Fruit fly (Drosophila melanogaster) whole organism, embryonic: ENCODE measurements around the gene Polr2G.

Experiments
- Asciz ChIP-seq: fragments of 200-800 bp; sonication (Bioruptor generic); optimal IDR thresholded peaks from 2 replicates; lab custom pipeline; 2017; ENCODE audit warnings: missing biosample characterization, mild to moderate bottlenecking, missing genetic modification characterization, missing genetic modification reagents
- C15 ChIP-seq: fragments of 200-800 bp; sonication (Bioruptor generic); IDR thresholded peaks from 3 replicates; pipeline ENCODE4 v1.3.6; 2022; ENCODE audit warnings: missing biosample characterization, missing genetic modification characterization
- CG10366 ChIP-seq: fragments of 200-800 bp; sonication (Bioruptor generic); IDR thresholded peaks from 2 replicates; pipeline ENCODE4 v1.3.6; 2022; ENCODE audit warnings: missing biosample characterization, missing genetic modification characterization
- CG12155 ChIP-seq: fragments of 200-800 bp; sonication (Bioruptor generic); optimal IDR thresholded peaks from 3 replicates; lab custom pipeline; 2016; ENCODE audit warnings: missing biosample characterization, missing genetic modification characterization
- CG12219 ChIP-seq: fragments of 200-800 bp; sonication (Bioruptor generic); optimal IDR thresholded peaks from 3 replicates; lab custom pipeline; 2018; ENCODE audit warnings: missing biosample characterization, mild to moderate bottlenecking, missing genetic modification characterization
- CG14050 ChIP-seq: fragments of 200-800 bp; sonication (Bioruptor generic); IDR thresholded peaks from 3 replicates; pipeline ENCODE4 v1.3.6; 2022; ENCODE audit warnings: missing biosample characterization, missing genetic modification characterization
- CG16815 ChIP-seq: fragments of 200-800 bp; sonication (Bioruptor generic); optimal IDR thresholded peaks from 3 replicates; lab custom pipeline; 2017; ENCODE audit warnings: missing biosample characterization, mild to moderate bottlenecking, missing genetic modification characterization
- CG17359 ChIP-seq: fragments of 200-800 bp; sonication (Bioruptor generic); optimal IDR thresholded peaks from 3 replicates; lab custom pipeline; 2018; ENCODE audit warnings: missing biosample characterization, mild to moderate bottlenecking, missing genetic modification characterization, moderate library complexity
- CG1832 ChIP-seq: fragments of 200-800 bp; sonication (Bioruptor generic); optimal IDR thresholded peaks from 2 replicates; lab custom pipeline; 2017; ENCODE audit warnings: missing biosample characterization, mild to moderate bottlenecking, missing genetic modification characterization, inconsistent platforms
- CG18599 ChIP-seq: fragments of 200-800 bp; sonication (Bioruptor generic); optimal IDR thresholded peaks from 3 replicates; lab custom pipeline; 2017; ENCODE audit warnings: missing biosample characterization, missing genetic modification characterization, mild to moderate bottlenecking, moderate library complexity, missing genetic modification reagents
- CG2129 ChIP-seq: fragments of 200-800 bp; sonication (Bioruptor generic); IDR thresholded peaks from 2 replicates; pipeline ENCODE4 v1.3.6; 2022; ENCODE audit warnings: missing biosample characterization, missing genetic modification characterization; ENCODE audit not compliant: partially characterized antibody
- CG2712 ChIP-seq: fragments of 200-800 bp; optimal IDR thresholded peaks from 3 replicates; lab custom pipeline; 2019; ENCODE audit warnings: missing biosample characterization, mild to moderate bottlenecking, missing genetic modification characterization, moderate library complexity
- CG4328 ChIP-seq: fragments of 200-800 bp; sonication (Bioruptor generic); optimal IDR thresholded peaks from 3 replicates; lab custom pipeline; 2017; ENCODE audit warnings: missing biosample characterization, missing genetic modification reagents, missing genetic modification characterization
- CG6765 ChIP-seq: fragments of 200-800 bp; sonication (Bioruptor generic); optimal IDR thresholded peaks from 3 replicates; lab custom pipeline; 2017; ENCODE audit warnings: missing biosample characterization, mild to moderate bottlenecking, missing genetic modification characterization
- CG7372 ChIP-seq: fragments of 200-800 bp; sonication (Bioruptor generic); IDR thresholded peaks from 2 replicates; pipeline ENCODE4 v1.3.6; 2022; ENCODE audit warnings: missing biosample characterization, missing genetic modification characterization
- CG7839 ChIP-seq: fragments of 200-800 bp; sonication (Bioruptor generic); optimal IDR thresholded peaks from 3 replicates; lab custom pipeline; 2018; ENCODE audit warnings: missing biosample characterization, mild to moderate bottlenecking, missing genetic modification characterization, moderate library complexity
- Dbx ChIP-seq: fragments of 200-800 bp; sonication (Bioruptor generic); IDR thresholded peaks from 3 replicates; pipeline ENCODE4 v1.3.6; 2022; ENCODE audit warnings: missing biosample characterization, missing genetic modification characterization
- Doc2 ChIP-seq: fragments of 200-800 bp; sonication (Bioruptor generic); IDR thresholded peaks from 2 replicates; pipeline ENCODE4 v1.3.6; 2022; ENCODE audit warnings: missing biosample characterization, missing genetic modification characterization
- Hand ChIP-seq: fragments of 200-800 bp; sonication (Bioruptor generic); optimal IDR thresholded peaks from 2 replicates; lab custom pipeline; 2017; ENCODE audit warnings: mild to moderate bottlenecking, missing biosample characterization, missing genetic modification reagents, missing genetic modification characterization
- Hr51 ChIP-seq, 2 experiments: fragments of 200-800 bp; sonication (Bioruptor generic); optimal IDR thresholded peaks; 2 replicates in 1 of 2; 3 replicates in 1 of 2; lab custom pipeline; 2016 to 2018; ENCODE audit warnings: missing biosample characterization in 2 of 2, missing genetic modification characterization in 2 of 2, mild to moderate bottlenecking in 1 of 2, moderate library complexity in 1 of 2
- MTF-1 ChIP-seq: fragments of 200-800 bp; sonication (Bioruptor generic); optimal IDR thresholded peaks from 2 replicates; lab custom pipeline; 2018; ENCODE audit warnings: missing biosample characterization, mild to moderate bottlenecking, missing genetic modification characterization, borderline replicate concordance
- Mad ChIP-seq: fragments of 200-800 bp; sonication (Bioruptor generic); optimal IDR thresholded peaks from 2 replicates; lab custom pipeline; 2016; ENCODE audit warnings: missing biosample characterization, missing genetic modification characterization
- Mrtf ChIP-seq: fragments of 200-800 bp; sonication (Bioruptor generic); IDR thresholded peaks from 3 replicates; pipeline ENCODE4 v1.3.6; 2022; ENCODE audit warnings: missing biosample characterization, missing genetic modification characterization
- NfI ChIP-seq: fragments of 200-800 bp; sonication (Bioruptor generic); optimal IDR thresholded peaks from 3 replicates; lab custom pipeline; 2018; ENCODE audit warnings: missing biosample characterization, mild to moderate bottlenecking, missing genetic modification characterization, moderate library complexity
- Ptx1 ChIP-seq: fragments of 200-800 bp; sonication (Bioruptor generic); IDR thresholded peaks from 2 replicates; pipeline ENCODE4 v1.3.6; 2022; ENCODE audit warnings: missing biosample characterization, missing genetic modification characterization
- YL-1 ChIP-seq: fragments of 200-800 bp; sonication (Bioruptor generic); optimal IDR thresholded peaks from 3 replicates; lab custom pipeline; 2017; ENCODE audit warnings: missing biosample characterization, mild to moderate bottlenecking, missing genetic modification characterization
- ap ChIP-seq: fragments of 200-800 bp; sonication (Bioruptor generic); IDR thresholded peaks from 2 replicates; pipeline ENCODE4 v1.3.6; 2022; ENCODE audit warnings: missing biosample characterization, missing genetic modification characterization
- ara ChIP-seq: fragments of 200-800 bp; sonication (Bioruptor generic); IDR thresholded peaks from 2 replicates; pipeline ENCODE4 v1.3.6; 2022; ENCODE audit warnings: missing biosample characterization, missing genetic modification characterization
- bigmax ChIP-seq: fragments of 200-800 bp; sonication (Bioruptor generic); optimal IDR thresholded peaks from 2 replicates; lab custom pipeline; 2018; ENCODE audit warnings: missing biosample characterization, mild to moderate bottlenecking, missing genetic modification characterization
- chinmo ChIP-seq: fragments of 200-800 bp; sonication (Bioruptor generic); IDR thresholded peaks from 4 replicates; pipeline ENCODE4 v1.3.6; 2022; ENCODE audit warnings: missing biosample characterization, missing genetic modification characterization; ENCODE audit not compliant: partially characterized antibody
- croc ChIP-seq: fragments of 200-800 bp; sonication (Bioruptor generic); conservative IDR thresholded peaks from 3 replicates; pipeline ENCODE4 v1.3.6; 2022; ENCODE audit warnings: missing biosample characterization, missing genetic modification characterization
- crp ChIP-seq, 2 experiments: fragments of 200-800 bp; sonication (Bioruptor generic); optimal IDR thresholded peaks; 2 replicates in 1 of 2; 3 replicates in 1 of 2; lab custom pipeline; 2017; ENCODE audit warnings: missing biosample characterization in 2 of 2, missing genetic modification characterization in 2 of 2, mild to moderate bottlenecking in 1 of 2, moderate library complexity in 1 of 2
- dpn ChIP-seq, 2 experiments: fragments of 200-800 bp; sonication (Bioruptor generic); optimal IDR thresholded peaks; 3 replicates each; lab custom pipeline; 2016; ENCODE audit warnings: missing biosample characterization in 2 of 2, missing genetic modification characterization in 2 of 2
- fd64A ChIP-seq: fragments of 200-800 bp; sonication (Bioruptor generic); optimal IDR thresholded peaks from 3 replicates; lab custom pipeline; 2018; ENCODE audit warnings: missing biosample characterization, mild to moderate bottlenecking, missing genetic modification characterization
- gfzf ChIP-seq: fragments of 200-800 bp; sonication (Bioruptor generic); optimal IDR thresholded peaks from 2 replicates; lab custom pipeline; 2016; ENCODE audit warnings: missing biosample characterization, mild to moderate bottlenecking, missing genetic modification characterization, moderate library complexity
- klu ChIP-seq: fragments of 200-800 bp; sonication (Bioruptor generic); IDR thresholded peaks from 2 replicates; pipeline ENCODE4 v1.3.6; 2022; ENCODE audit warnings: missing biosample characterization, missing genetic modification characterization
- lola ChIP-seq, 3 experiments: fragments of >200 bp in 2 of 3; fragments of 200-800 bp in 1 of 3; sonication (Bioruptor generic) in 1 of 3; optimal IDR thresholded peaks; 2 replicates each; lab custom pipeline; 2017 to 2019; ENCODE audit warnings: missing biosample characterization in 3 of 3, missing genetic modification characterization in 3 of 3, mild to moderate bottlenecking in 1 of 3, moderate library complexity in 1 of 3
- maf-S ChIP-seq: fragments of 200-800 bp; sonication (Bioruptor generic); optimal IDR thresholded peaks from 2 replicates; lab custom pipeline; 2016; ENCODE audit warnings: missing biosample characterization, missing genetic modification characterization
- otp ChIP-seq: fragments of 200-800 bp; sonication (Bioruptor generic); IDR thresholded peaks from 3 replicates; pipeline ENCODE4, ENCODE4 v1.3.6; 2022; ENCODE audit warnings: missing biosample characterization, missing genetic modification characterization
- prd ChIP-seq, 3 experiments: fragments of >200 bp in 2 of 3; fragments of 200-800 bp in 1 of 3; sonication (Bioruptor generic) in 1 of 3; optimal IDR thresholded peaks in 2 of 3; IDR thresholded peaks in 1 of 3; 2 replicates in 2 of 3; 3 replicates in 1 of 3; pipeline versions ENCODE4 v1.3.6 to Lab custom; 2017 to 2022; ENCODE audit warnings: missing biosample characterization in 1 of 3, missing genetic modification characterization in 1 of 3
- rib ChIP-seq: fragments of 200-800 bp; sonication (Bioruptor generic); IDR thresholded peaks from 2 replicates; pipeline ENCODE4 v1.3.6; 2022; ENCODE audit warnings: missing biosample characterization, missing genetic modification characterization
- row ChIP-seq: fragments of 200-800 bp; sonication (Bioruptor generic); IDR thresholded peaks from 3 replicates; pipeline ENCODE4 v1.3.6; 2022; ENCODE audit warnings: missing biosample characterization, missing genetic modification characterization
- sim ChIP-seq: fragments of 200-800 bp; sonication (Bioruptor generic); IDR thresholded peaks from 2 replicates; pipeline ENCODE4 v1.3.6; 2022; ENCODE audit warnings: missing biosample characterization, missing genetic modification characterization
- sima ChIP-seq: fragments of 200-800 bp; sonication (Bioruptor generic); optimal IDR thresholded peaks from 2 replicates; lab custom pipeline; 2016; ENCODE audit warnings: missing biosample characterization, missing genetic modification characterization
- sisA ChIP-seq: fragments of 200-800 bp; sonication (Bioruptor generic); IDR thresholded peaks from 2 replicates; pipeline ENCODE4 v1.3.6; 2022; ENCODE audit warnings: missing biosample characterization, missing genetic modification characterization
- ssp ChIP-seq: fragments of 200-800 bp; sonication (Bioruptor generic); IDR thresholded peaks from 2 replicates; pipeline ENCODE4 v1.3.6; 2022; ENCODE audit warnings: missing biosample characterization, missing genetic modification characterization
- tin ChIP-seq: fragments of 200-800 bp; sonication (Bioruptor generic); optimal IDR thresholded peaks from 3 replicates; lab custom pipeline; 2016; ENCODE audit warnings: missing biosample characterization, missing genetic modification characterization
- toy ChIP-seq: fragments of 200-800 bp; sonication (Bioruptor generic); IDR thresholded peaks from 2 replicates; pipeline ENCODE4 v1.3.6; 2022; ENCODE audit warnings: missing biosample characterization, missing genetic modification characterization
- ttk ChIP-seq: fragments of 200-800 bp; sonication (Bioruptor generic); IDR thresholded peaks from 2 replicates; pipeline ENCODE4 v2.1.2; 2022; ENCODE audit warnings: missing biosample characterization, missing genetic modification characterization

Gene Polr2G

DNA sequence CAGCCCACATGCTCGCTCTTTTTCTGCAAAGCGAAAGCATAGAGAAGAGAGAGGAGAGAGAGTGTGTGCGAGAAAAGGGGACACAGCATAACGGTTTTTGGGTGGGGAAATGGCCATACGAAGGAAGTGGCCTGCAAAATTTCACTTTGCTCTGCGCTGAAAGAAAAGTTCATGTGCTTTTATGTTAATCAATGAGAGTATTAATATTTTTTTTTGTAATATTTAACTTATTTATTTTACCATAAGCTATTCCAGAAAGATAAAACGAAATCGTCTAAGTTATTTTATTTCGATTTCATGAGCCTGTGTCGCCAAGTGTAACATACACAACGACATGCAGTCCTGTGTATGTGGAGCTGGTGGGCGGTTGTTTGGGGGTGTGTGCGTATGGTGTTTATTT, 27.5 kb upstream of the Polr2G start (continued):
- peak; percentile 69 for TF ChIP-seq CG17359 (tag; lab: Kevin White, UChicago)
- peak; percentile 23 for TF ChIP-seq CG12219 (GFP tag; lab: Kevin White, UChicago)
- TF ChIP-seq tin (GFP tag; lab: Kevin White, UChicago) = peak; percentile 3
- TF ChIP-seq gfzf (GFP tag; lab: Kevin White, UChicago) = no peak
- peak; percentile 53 for TF ChIP-seq ssp (GFP tag; lab: Robert Waterston, UW)
- TF ChIP-seq CG18599 = peak; percentile 94
- TF ChIP-seq Dbx (GFP tag; lab: Robert Waterston, UW) = peak; percentile 78
- peak in 1 of 2 experiments; percentile 30 for TF ChIP-seq Hr51 (GFP tag; optimal IDR thresholded peaks at IDR 0.05; lab: Kevin White, UChicago)
- TF ChIP-seq fd64A (GFP tag; lab: Kevin White, UChicago) = no peak
- no peak for TF ChIP-seq prd (optimal IDR thresholded peaks at IDR 0.05; lab: Kevin White, UChicago)
- TF ChIP-seq prd (GFP tag; IDR thresholded peaks at IDR 0.05; lab: Robert Waterston, UW) = peak; percentile 76; the same call in 2 of the 3 replicates
- peak; percentile 47 for TF ChIP-seq CG6765 (GFP tag; lab: Kevin White, UChicago)
- peak; percentile 59; the same call in 1 of the 2 replicates for TF ChIP-seq klu (GFP tag; lab: Robert Waterston, UW)
- TF ChIP-seq CG10366 (GFP tag; lab: Robert Waterston, UW) = peak; percentile 81
- 0 out of 3 replicates have a peak, but pooled peaks have one; percentile 21 for TF ChIP-seq croc (GFP tag; lab: Robert Waterston, UW)
- peak in 1 of 2 experiments; percentile 2 for TF ChIP-seq crp (GFP tag; optimal IDR thresholded peaks at IDR 0.05; lab: Kevin White, UChicago)
- 0 out of 4 replicates have a peak, but pooled peaks have one; percentile 18 for TF ChIP-seq chinmo (GFP tag; lab: Robert Waterston, UW)
- no peak for TF ChIP-seq sima (GFP tag; lab: Kevin White, UChicago)
- TF ChIP-seq Mrtf (GFP tag; lab: Robert Waterston, UW) = peak; percentile 46; the same call in 1 of the 3 replicates
- TF ChIP-seq C15 = 0 out of 3 replicates have a peak, but pooled peaks have one; percentile 26
- no peak for TF ChIP-seq Asciz (GFP tag; lab: Kevin White, UChicago)
- peak; percentile 75 for TF ChIP-seq CG14050 (GFP tag; lab: Robert Waterston, UW)
- TF ChIP-seq lola (GFP tag; optimal IDR thresholded peaks at IDR 0.05; lab: Kevin White, UChicago) = peak in 1 of 3 experiments; percentile 3
- no peak for TF ChIP-seq CG1832 (GFP tag; lab: Kevin White, UChicago)
- TF ChIP-seq rib = peak; percentile 46; the same call in 1 of the 2 replicates
- peak; percentile 63 for TF ChIP-seq sisA
- peak; percentile 89 for TF ChIP-seq Hand (GFP tag; lab: Kevin White, UChicago)
- peak; percentile 60 for TF ChIP-seq CG7372
- 0 out of 2 replicates have a peak, but pooled peaks have one; percentile 5 for TF ChIP-seq Doc2
- TF ChIP-seq CG7839 (tag; lab: Kevin White, UChicago) = no peak
- peak; percentile 76 for TF ChIP-seq Ptx1
- peak; percentile 25 for TF ChIP-seq CG4328
- TF ChIP-seq otp (GFP tag; lab: Robert Waterston, UW) = no peak
- TF ChIP-seq CG2129 (GFP tag; lab: Robert Waterston, UW) = no peak
- TF ChIP-seq MTF-1 (GFP tag; lab: Kevin White, UChicago) = no peak
- peak; percentile 74 for TF ChIP-seq NfI
- 0 out of 2 replicates have a peak, but pooled peaks have one; percentile 28 for TF ChIP-seq toy
- TF ChIP-seq Mad (GFP tag; lab: Kevin White, UChicago) = peak; percentile 11
- TF ChIP-seq sim = no peak
- TF ChIP-seq CG12155 = peak; percentile 40
- TF ChIP-seq CG2712 (tag; lab: Kevin White, UChicago) = peak; percentile 73
- no peak for TF ChIP-seq maf-S (GFP tag; lab: Kevin White, UChicago)
- TF ChIP-seq YL-1 (GFP tag; lab: Kevin White, UChicago) = peak; percentile 5
- peak; percentile 61 for TF ChIP-seq ap
- TF ChIP-seq ttk (GFP tag; lab: Robert Waterston, UW) = peak; percentile 68
- peak; percentile 90 for TF ChIP-seq row (GFP tag; lab: Robert Waterston, UW)
- TF ChIP-seq bigmax (GFP tag; lab: Kevin White, UChicago) = no peak
- TF ChIP-seq CG16815 (GFP tag; lab: Kevin White, UChicago) = peak; percentile 28
- peak; percentile 52 for TF ChIP-seq ara (GFP tag; lab: Robert Waterston, UW)
- peak in 1 of 2 experiments; percentile 49 for TF ChIP-seq dpn (GFP tag; optimal IDR thresholded peaks at IDR 0.05; lab: Kevin White, UChicago)
